Fruit fly (Drosophila melanogaster) whole organism, embryonic: ENCODE results near the gene mei-218.

ENCODE experiments used
- Adf1 ChIP-seq: fragments of 200-800 bp; sonication (Bioruptor generic); IDR thresholded peaks from 2 replicates; pipeline ENCODE4 v1.3.6; 2022; ENCODE audit warnings: missing biosample characterization, missing genetic modification characterization
- CG12104 ChIP-seq: fragments of 200-800 bp; sonication (Bioruptor generic); optimal IDR thresholded peaks from 3 replicates; lab custom pipeline; 2016; ENCODE audit warnings: missing biosample characterization, missing genetic modification characterization
- CG12659 ChIP-seq: fragments of 200-800 bp; sonication (Bioruptor generic); optimal IDR thresholded peaks from 3 replicates; lab custom pipeline; 2017; ENCODE audit warnings: mild to moderate bottlenecking, missing biosample characterization, missing genetic modification reagents, missing genetic modification characterization
- CG13296 ChIP-seq: fragments of 200-800 bp; sonication (Bioruptor generic); optimal IDR thresholded peaks from 3 replicates; lab custom pipeline; 2018; ENCODE audit warnings: missing biosample characterization, mild to moderate bottlenecking, missing genetic modification characterization
- CG13424 ChIP-seq: fragments of 200-800 bp; sonication (Bioruptor generic); optimal IDR thresholded peaks from 2 replicates; lab custom pipeline; 2019; ENCODE audit warnings: missing biosample characterization, mild to moderate bottlenecking, missing genetic modification characterization, moderate library complexity
- CG1603 ChIP-seq: fragments of 200-800 bp; sonication (Bioruptor generic); optimal IDR thresholded peaks from 2 replicates; lab custom pipeline; 2019; ENCODE audit warnings: missing biosample characterization, mild to moderate bottlenecking, missing genetic modification characterization, moderate library complexity
- CG1647 ChIP-seq: fragments of 200-800 bp; sonication (Bioruptor generic); optimal IDR thresholded peaks from 3 replicates; lab custom pipeline; 2016; ENCODE audit warnings: missing biosample characterization, missing genetic modification characterization
- CG17385 ChIP-seq: fragments of 200-800 bp; sonication (Bioruptor generic); optimal IDR thresholded peaks from 3 replicates; lab custom pipeline; 2018; ENCODE audit warnings: missing biosample characterization, mild to moderate bottlenecking, missing genetic modification characterization
- CG32532 ChIP-seq: fragments of 200-800 bp; sonication (Bioruptor generic); IDR thresholded peaks from 2 replicates; pipeline ENCODE4 v1.3.6; 2022; ENCODE audit warnings: missing biosample characterization, missing genetic modification characterization
- CG3281 ChIP-seq: fragments of 200-800 bp; sonication (Bioruptor generic); optimal IDR thresholded peaks from 3 replicates; lab custom pipeline; 2017; ENCODE audit warnings: missing biosample characterization, mild to moderate bottlenecking, missing genetic modification characterization
- CG4282 ChIP-seq: fragments of 200-800 bp; sonication (Bioruptor generic); optimal IDR thresholded peaks from 2 replicates; lab custom pipeline; 2016; ENCODE audit warnings: missing biosample characterization, missing genetic modification characterization
- CG4404 ChIP-seq: fragments of 200-800 bp; sonication (Bioruptor generic); IDR thresholded peaks from 2 replicates; pipeline ENCODE4 v1.3.6; 2022; ENCODE audit warnings: missing biosample characterization, missing genetic modification characterization
- CG4424 ChIP-seq: fragments of 200-800 bp; sonication (Bioruptor generic); optimal IDR thresholded peaks from 3 replicates; lab custom pipeline; 2016; ENCODE audit warnings: missing biosample characterization, missing genetic modification characterization
- CG4707 ChIP-seq: fragments of 200-800 bp; sonication (Bioruptor generic); optimal IDR thresholded peaks from 2 replicates; lab custom pipeline; 2018; ENCODE audit warnings: missing biosample characterization, mild to moderate bottlenecking, missing genetic modification characterization, moderate library complexity
- CG6654 ChIP-seq: fragments of 200-800 bp; sonication (Bioruptor generic); optimal IDR thresholded peaks from 2 replicates; lab custom pipeline; 2017; ENCODE audit warnings: missing biosample characterization, mild to moderate bottlenecking, missing genetic modification characterization
- CG6689 ChIP-seq: fragments of 200-800 bp; sonication (Bioruptor generic); IDR thresholded peaks from 2 replicates; pipeline ENCODE4 v1.3.6; 2022; ENCODE audit warnings: missing biosample characterization, missing genetic modification characterization
- CG7839 ChIP-seq: fragments of 200-800 bp; sonication (Bioruptor generic); optimal IDR thresholded peaks from 3 replicates; lab custom pipeline; 2018; ENCODE audit warnings: missing biosample characterization, mild to moderate bottlenecking, missing genetic modification characterization, moderate library complexity
- CG8765 ChIP-seq: fragments of 200-800 bp; sonication (Bioruptor generic); IDR thresholded peaks from 2 replicates; pipeline ENCODE4 v1.3.6; 2022; ENCODE audit warnings: missing biosample characterization, missing genetic modification characterization
- CG9932 ChIP-seq: fragments of 200-800 bp; sonication (Bioruptor generic); IDR thresholded peaks from 2 replicates; pipeline ENCODE4 v1.3.6; 2022; ENCODE audit warnings: missing biosample characterization, missing genetic modification characterization
- ERR ChIP-seq: fragments of 200-800 bp; sonication (Bioruptor generic); optimal IDR thresholded peaks from 2 replicates; lab custom pipeline; 2016; ENCODE audit warnings: missing biosample characterization, missing genetic modification characterization
- Fer1 ChIP-seq: fragments of 200-800 bp; sonication (Bioruptor generic); optimal IDR thresholded peaks from 2 replicates; lab custom pipeline; 2017; ENCODE audit warnings: missing biosample characterization, mild to moderate bottlenecking, missing genetic modification characterization
- HLH54F ChIP-seq: fragments of 200-800 bp; sonication (Bioruptor generic); optimal IDR thresholded peaks from 3 replicates; lab custom pipeline; 2016; ENCODE audit warnings: missing biosample characterization, missing genetic modification characterization
- Hmr ChIP-seq: fragments of 200-800 bp; sonication (Bioruptor generic); optimal IDR thresholded peaks from 3 replicates; lab custom pipeline; 2017; ENCODE audit warnings: mild to moderate bottlenecking, missing biosample characterization, missing genetic modification reagents, missing genetic modification characterization
- Lhr ChIP-seq: fragments of 200-800 bp; sonication (Bioruptor generic); optimal IDR thresholded peaks from 3 replicates; lab custom pipeline; 2017; ENCODE audit warnings: mild to moderate bottlenecking, missing biosample characterization, missing genetic modification reagents, missing genetic modification characterization
- Oli ChIP-seq: fragments of 200-800 bp; sonication (Bioruptor generic); optimal IDR thresholded peaks from 2 replicates; lab custom pipeline; 2018; ENCODE audit warnings: missing biosample characterization, mild to moderate bottlenecking, missing genetic modification characterization, moderate library complexity
- Opbp ChIP-seq: fragments of 200-800 bp; sonication (Bioruptor generic); IDR thresholded peaks from 3 replicates; pipeline ENCODE4 v1.3.6; 2022; ENCODE audit warnings: missing biosample characterization, missing genetic modification characterization; ENCODE audit not compliant: partially characterized antibody
- Optix ChIP-seq: fragments of 200-800 bp; sonication (Bioruptor generic); IDR thresholded peaks from 3 replicates; pipeline ENCODE4 v1.3.6; 2022; ENCODE audit warnings: missing biosample characterization, missing genetic modification characterization
- PHDP ChIP-seq: fragments of 200-800 bp; sonication (Bioruptor generic); optimal IDR thresholded peaks from 3 replicates; lab custom pipeline; 2018; ENCODE audit warnings: missing biosample characterization, mild to moderate bottlenecking, missing genetic modification characterization, moderate library complexity
- Poxn ChIP-seq: fragments of 200-800 bp; sonication (Bioruptor generic); IDR thresholded peaks from 2 replicates; pipeline ENCODE4 v1.3.6; 2022; ENCODE audit warnings: missing biosample characterization, missing genetic modification characterization
- Scr ChIP-seq: fragments of 200-800 bp; sonication (Bioruptor generic); IDR thresholded peaks from 2 replicates; pipeline ENCODE4 v1.3.6; 2022; ENCODE audit warnings: missing biosample characterization, missing genetic modification characterization; ENCODE audit not compliant: partially characterized antibody
- Sox100B ChIP-seq: fragments of 200-800 bp; sonication (Bioruptor generic); optimal IDR thresholded peaks from 3 replicates; lab custom pipeline; 2018; ENCODE audit warnings: missing biosample characterization, mild to moderate bottlenecking, missing genetic modification characterization
- Vsx1 ChIP-seq: fragments of 200-800 bp; sonication (Bioruptor generic); optimal IDR thresholded peaks from 2 replicates; lab custom pipeline; 2017; ENCODE audit warnings: missing biosample characterization, mild to moderate bottlenecking, missing genetic modification characterization, missing genetic modification reagents
- bcd ChIP-seq: fragments of 200-800 bp; sonication (Bioruptor generic); optimal IDR thresholded peaks from 2 replicates; lab custom pipeline; 2017; ENCODE audit warnings: missing biosample characterization, mild to moderate bottlenecking, missing genetic modification characterization
- br ChIP-seq: fragments of >200 bp; optimal IDR thresholded peaks from 2 replicates; lab custom pipeline; 2017
- cad ChIP-seq: fragments of >200 bp; optimal IDR thresholded peaks from 2 replicates; lab custom pipeline; 2017; ENCODE audit warnings: missing biosample characterization, missing genetic modification characterization
- caup ChIP-seq: fragments of 200-800 bp; sonication (Bioruptor generic); optimal IDR thresholded peaks from 3 replicates; lab custom pipeline; 2017; ENCODE audit warnings: missing biosample characterization, mild to moderate bottlenecking, missing genetic modification characterization, moderate library complexity; ENCODE audit not compliant: severe bottlenecking
- croc ChIP-seq: fragments of 200-800 bp; sonication (Bioruptor generic); conservative IDR thresholded peaks from 3 replicates; pipeline ENCODE4 v1.3.6; 2022; ENCODE audit warnings: missing biosample characterization, missing genetic modification characterization
- cwo ChIP-seq: fragments of 200-800 bp; sonication (Bioruptor generic); optimal IDR thresholded peaks from 3 replicates; lab custom pipeline; 2017; ENCODE audit warnings: missing biosample characterization, missing genetic modification characterization, mild to moderate bottlenecking, moderate library complexity, missing genetic modification reagents
- dimm ChIP-seq: fragments of 200-800 bp; sonication (Bioruptor generic); IDR thresholded peaks from 2 replicates; pipeline ENCODE4 v1.3.6; 2022; ENCODE audit warnings: missing biosample characterization, missing genetic modification characterization
- dysf ChIP-seq: fragments of 200-800 bp; sonication (Bioruptor generic); IDR thresholded peaks from 3 replicates; pipeline ENCODE4 v1.3.6; 2022; ENCODE audit warnings: missing biosample characterization, missing genetic modification characterization
- en ChIP-seq: fragments of 200-800 bp; sonication (Bioruptor generic); optimal IDR thresholded peaks from 2 replicates; lab custom pipeline; 2016; ENCODE audit warnings: missing biosample characterization, missing genetic modification characterization
- fd3F ChIP-seq: fragments of 200-800 bp; sonication (Bioruptor generic); optimal IDR thresholded peaks from 2 replicates; lab custom pipeline; 2018; ENCODE audit warnings: missing biosample characterization, mild to moderate bottlenecking, missing genetic modification characterization, moderate library complexity
- pnt ChIP-seq: fragments of 200-800 bp; sonication (Bioruptor generic); optimal IDR thresholded peaks from 3 replicates; lab custom pipeline; 2016; ENCODE audit warnings: missing biosample characterization, missing genetic modification characterization
- row ChIP-seq: fragments of 200-800 bp; sonication (Bioruptor generic); IDR thresholded peaks from 3 replicates; pipeline ENCODE4 v1.3.6; 2022; ENCODE audit warnings: missing biosample characterization, missing genetic modification characterization
- sens ChIP-seq: fragments of 200-800 bp; sonication (Bioruptor generic); peaks from one replicate; lab custom pipeline; 2016; ENCODE audit warnings: missing biosample characterization, missing genetic modification characterization
- sob ChIP-seq: fragments of 200-800 bp; sonication (Bioruptor generic); IDR thresholded peaks from 2 replicates; pipeline ENCODE4 v1.3.6; 2022; ENCODE audit warnings: missing biosample characterization, missing genetic modification characterization
- ssp ChIP-seq: fragments of 200-800 bp; sonication (Bioruptor generic); IDR thresholded peaks from 2 replicates; pipeline ENCODE4 v1.3.6; 2022; ENCODE audit warnings: missing biosample characterization, missing genetic modification characterization
- tll ChIP-seq, 2 experiments: fragments of 200-800 bp in 1 of 2; fragments of >200 bp in 1 of 2; sonication (Bioruptor generic) in 1 of 2; optimal IDR thresholded peaks; 2 replicates each; lab custom pipeline; 2017 to 2019; ENCODE audit warnings: missing biosample characterization in 2 of 2, missing genetic modification characterization in 2 of 2, mild to moderate bottlenecking in 1 of 2, moderate library complexity in 1 of 2
- unc-4 ChIP-seq: fragments of 200-800 bp; sonication (Bioruptor generic); IDR thresholded peaks from 2 replicates; pipeline ENCODE4 v1.3.6; 2022; ENCODE audit warnings: missing biosample characterization, missing genetic modification characterization; ENCODE audit not compliant: partially characterized antibody

Gene mei-218

dm6 chrX:17146529-17146928, 3.7 kb upstream of the mei-218 start:
- TF ChIP-seq sens (GFP tag; lab: Kevin White, UChicago) (peak; percentile 57), CG12104 (GFP tag; lab: Kevin White, UChicago) (no peak)
- TF ChIP-seq, all 482 proteins: peak for 1

DNA sequence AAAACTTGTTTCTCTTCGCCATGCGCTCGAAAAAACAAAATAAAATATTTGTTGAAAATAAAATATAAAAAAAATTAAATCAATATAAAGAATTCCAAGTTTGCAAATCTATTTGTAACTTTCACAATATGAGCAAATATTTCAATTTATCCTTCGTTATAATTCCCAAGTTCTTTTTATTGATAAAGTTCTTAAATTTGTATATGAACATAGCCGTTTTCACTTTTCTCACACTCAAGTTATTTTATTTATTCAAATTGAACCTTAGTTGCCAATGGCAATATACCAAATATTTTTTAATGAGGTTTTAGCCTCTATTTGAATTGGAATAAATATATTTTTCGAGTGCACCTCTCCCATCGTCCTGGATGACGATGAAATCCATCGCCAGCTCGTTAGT, 10.1 kb downstream of the mei-218 start:
- TF ChIP-seq CG6689 (GFP tag; lab: Robert Waterston, UW) = peak; percentile 24; the same call in 1 of the 2 replicates
- TF ChIP-seq Oli = no peak
- TF ChIP-seq br = no peak
- TF ChIP-seq Optix (GFP tag; lab: Robert Waterston, UW) = no peak
- TF ChIP-seq pnt (GFP tag; lab: Kevin White, UChicago) = no peak
- no peak for TF ChIP-seq cad (GFP tag; lab: Kevin White, UChicago)
- no peak for TF ChIP-seq Scr (GFP tag; lab: Robert Waterston, UW)
- no peak for TF ChIP-seq CG13296
- no peak for TF ChIP-seq CG4707 (GFP tag; lab: Kevin White, UChicago)
- TF ChIP-seq PHDP = peak; percentile 14
- TF ChIP-seq CG7839 (tag; lab: Kevin White, UChicago) = no peak
- TF ChIP-seq cwo (GFP tag; lab: Kevin White, UChicago) = peak; percentile 37
- peak; percentile 9 for TF ChIP-seq fd3F (GFP tag; lab: Kevin White, UChicago)
- TF ChIP-seq Adf1 (GFP tag; lab: Robert Waterston, UW) = no peak
- no peak for TF ChIP-seq CG4404 (GFP tag; lab: Robert Waterston, UW)
- no peak for TF ChIP-seq bcd (GFP tag; lab: Kevin White, UChicago)
- peak; percentile 5 for TF ChIP-seq Fer1
- peak; percentile 13 for TF ChIP-seq CG12659 (GFP tag; lab: Kevin White, UChicago)
- TF ChIP-seq CG32532 (GFP tag; lab: Robert Waterston, UW) = peak; percentile 41; the same call in 1 of the 2 replicates
- TF ChIP-seq Vsx1 = no peak
- peak; percentile 39; the same call in 2 of the 3 replicates for TF ChIP-seq dysf (GFP tag; lab: Robert Waterston, UW)
- no peak for TF ChIP-seq CG1647 (GFP tag; lab: Kevin White, UChicago)
- no peak for TF ChIP-seq unc-4 (GFP tag; lab: Robert Waterston, UW)
- TF ChIP-seq croc (GFP tag; lab: Robert Waterston, UW) = no peak
- TF ChIP-seq Sox100B (GFP tag; lab: Kevin White, UChicago) = peak; percentile 33
- TF ChIP-seq en = no peak
- no peak for TF ChIP-seq CG9932 (GFP tag; lab: Robert Waterston, UW)
- no peak for TF ChIP-seq ERR
- TF ChIP-seq CG1603 (tag; lab: Kevin White, UChicago) = no peak
- no peak for TF ChIP-seq tll (GFP tag; optimal IDR thresholded peaks at IDR 0.05; lab: Kevin White, UChicago)
- TF ChIP-seq ssp = no peak
- TF ChIP-seq CG4424 (GFP tag; lab: Kevin White, UChicago) = peak; percentile 18
- TF ChIP-seq Hmr = no peak
- no peak for TF ChIP-seq CG8765
- peak; percentile 56 for TF ChIP-seq CG3281
- no peak for TF ChIP-seq Lhr
- peak; percentile 15; the same call in 1 of the 3 replicates for TF ChIP-seq row (GFP tag; lab: Robert Waterston, UW)
- no peak for TF ChIP-seq CG17385 (GFP tag; lab: Kevin White, UChicago)
- TF ChIP-seq CG4282 (GFP tag; lab: Kevin White, UChicago) = no peak
- no peak for TF ChIP-seq dimm (GFP tag; lab: Robert Waterston, UW)
- TF ChIP-seq caup (GFP tag; lab: Kevin White, UChicago) = no peak
- no peak for TF ChIP-seq CG6654 (GFP tag; lab: Kevin White, UChicago)
- peak; percentile 53 for TF ChIP-seq CG13424 (tag; lab: Kevin White, UChicago)
- no peak for TF ChIP-seq Opbp (GFP tag; lab: Robert Waterston, UW)
- TF ChIP-seq HLH54F (GFP tag; lab: Kevin White, UChicago) = no peak
- no peak for TF ChIP-seq Poxn (GFP tag; lab: Robert Waterston, UW)
- peak; percentile 37; the same call in 1 of the 2 replicates for TF ChIP-seq sob (GFP tag; lab: Robert Waterston, UW)
